Worm (Caenorhabditis elegans): ENCODE results near the gene F53B2.8.

Gene F53B2.8

ce11 chrIV:12549014-12549413 is 21.8 kb upstream of the F53B2.8 start:
- TF ChIP-seq klf-2 (GFP tag; conservative IDR thresholded peaks at IDR 0.05) (no peak), med-1 (GFP tag; optimal IDR thresholded peaks at IDR 0.05; ENCODE audit: insufficient read depth) (no peak), ztf-29 (GFP tag; IDR thresholded peaks at IDR 0.05) (no peak), ref-1 (GFP tag; conservative IDR thresholded peaks at IDR 0.05) (no peak), ztf-23 (GFP tag; IDR thresholded peaks at IDR 0.05) (no peak)

DNA sequence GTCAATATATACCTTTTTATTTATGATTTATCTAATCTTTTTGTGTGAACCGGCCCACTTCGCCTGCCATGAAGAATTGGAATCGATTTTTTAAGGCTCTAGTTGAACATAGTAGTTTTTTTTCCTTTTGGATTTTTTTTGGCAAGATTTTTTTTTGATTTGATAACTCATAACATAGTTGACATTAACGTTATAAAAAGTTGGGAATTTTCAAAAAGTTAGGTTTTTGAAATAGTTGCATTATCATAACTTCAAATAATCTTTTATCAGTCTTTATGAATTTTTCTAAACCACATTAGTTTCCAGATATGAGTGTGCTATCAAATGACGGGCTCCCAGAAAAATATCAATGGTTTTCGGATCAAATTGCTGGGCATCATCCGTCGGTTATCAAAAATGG is 20.6 kb upstream of the F53B2.8 start, which contains the start of gene ipmk-1:
Gene ipmk-1 (plus strand): TSS at position 301 of the 400 bp plus-strand sequence.
- no peak for TF ChIP-seq tab-1 (GFP tag; IDR thresholded peaks at IDR 0.05)
- TF ChIP-seq med-1 (GFP tag; optimal IDR thresholded peaks at IDR 0.05; ENCODE audit: insufficient read depth) = no peak
- no peak for TF ChIP-seq T22C8.4 (GFP tag; IDR thresholded peaks at IDR 0.05)
- no peak for TF ChIP-seq ztf-29 (GFP tag; IDR thresholded peaks at IDR 0.05)
- no peak for TF ChIP-seq klf-2 (GFP tag; conservative IDR thresholded peaks at IDR 0.05)
- no peak for TF ChIP-seq ref-1 (GFP tag; conservative IDR thresholded peaks at IDR 0.05)
- TF ChIP-seq cog-1 (tag; optimal IDR thresholded peaks at IDR 0.05) = no peak
- TF ChIP-seq flt-1 (GFP tag; IDR thresholded peaks at IDR 0.05) = no peak
- no peak for TF ChIP-seq ztf-23 (GFP tag; IDR thresholded peaks at IDR 0.05)

DNA sequence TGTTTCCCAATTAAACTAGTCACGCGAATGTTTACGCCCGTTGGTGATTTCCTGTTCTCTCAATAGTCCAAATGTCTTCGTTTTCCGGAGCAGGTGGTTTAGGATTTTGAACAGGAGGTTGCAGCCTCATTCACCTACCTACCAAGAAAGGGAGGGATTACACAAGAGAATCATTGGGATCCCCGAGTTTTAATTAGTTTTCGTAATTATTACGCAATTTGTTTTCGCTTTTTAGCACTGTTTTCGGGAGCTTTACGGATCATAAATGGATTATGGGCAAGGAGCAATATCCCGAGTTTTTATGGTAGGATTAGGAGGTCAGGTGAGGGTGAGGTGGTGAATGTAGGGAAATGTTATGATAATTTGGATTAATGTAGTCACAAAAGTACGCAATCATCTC is 18.7 kb upstream of the F53B2.8 start:
- no peak for TF ChIP-seq ref-1 (GFP tag; conservative IDR thresholded peaks at IDR 0.05)
- no peak for TF ChIP-seq klf-2 (GFP tag; conservative IDR thresholded peaks at IDR 0.05)
- no peak for TF ChIP-seq ztf-23 (GFP tag; IDR thresholded peaks at IDR 0.05)
- TF ChIP-seq flt-1 (GFP tag; IDR thresholded peaks at IDR 0.05) = no peak
- TF ChIP-seq ztf-29 (GFP tag; IDR thresholded peaks at IDR 0.05) = no peak
- TF ChIP-seq tab-1 (GFP tag; IDR thresholded peaks at IDR 0.05) = no peak
- no peak for TF ChIP-seq T22C8.4 (GFP tag; IDR thresholded peaks at IDR 0.05)
- TF ChIP-seq med-1 (GFP tag; optimal IDR thresholded peaks at IDR 0.05; ENCODE audit: insufficient read depth) = no peak
- no peak for TF ChIP-seq cog-1 (tag; optimal IDR thresholded peaks at IDR 0.05)

ce11 chrIV:12545393-12545792 is 18.2 kb upstream of the F53B2.8 start:
- TF ChIP-seq tab-1 (GFP tag; IDR thresholded peaks at IDR 0.05) (no peak), ztf-29 (GFP tag; IDR thresholded peaks at IDR 0.05) (no peak), klf-2 (GFP tag; conservative IDR thresholded peaks at IDR 0.05) (no peak), med-1 (GFP tag; optimal IDR thresholded peaks at IDR 0.05; ENCODE audit: insufficient read depth) (no peak), T22C8.4 (GFP tag; IDR thresholded peaks at IDR 0.05) (no peak), flt-1 (GFP tag; IDR thresholded peaks at IDR 0.05) (no peak), ztf-23 (GFP tag; IDR thresholded peaks at IDR 0.05) (no peak), ref-1 (GFP tag; conservative IDR thresholded peaks at IDR 0.05) (no peak), cog-1 (tag; optimal IDR thresholded peaks at IDR 0.05) (no peak)

- TF ChIP-seq T22C8.4 (GFP tag; IDR thresholded peaks at IDR 0.05) (no peak), flt-1 (GFP tag; IDR thresholded peaks at IDR 0.05) (0 out of 2 replicates have a peak, but pooled peaks have one; percentile 43)
These were observed 17.4 kb upstream of the F53B2.8 start for ce11 chrIV:12544624-12545023.

- TF ChIP-seq tab-1 (GFP tag; IDR thresholded peaks at IDR 0.05) (no peak), ref-1 (GFP tag; conservative IDR thresholded peaks at IDR 0.05) (no peak), med-1 (GFP tag; optimal IDR thresholded peaks at IDR 0.05; ENCODE audit: insufficient read depth) (no peak), T22C8.4 (GFP tag; IDR thresholded peaks at IDR 0.05) (no peak), klf-2 (GFP tag; conservative IDR thresholded peaks at IDR 0.05) (no peak), cog-1 (tag; optimal IDR thresholded peaks at IDR 0.05) (no peak), ztf-29 (GFP tag; IDR thresholded peaks at IDR 0.05) (no peak), ztf-23 (GFP tag; IDR thresholded peaks at IDR 0.05) (no peak), flt-1 (GFP tag; IDR thresholded peaks at IDR 0.05) (no peak)
These were observed 14.8 kb upstream of the F53B2.8 start, which contains the start of gene ham-1 for ce11 chrIV:12542011-12542410. TSS of gene ham-1 (plus strand) at chrIV:12542183.

DNA sequence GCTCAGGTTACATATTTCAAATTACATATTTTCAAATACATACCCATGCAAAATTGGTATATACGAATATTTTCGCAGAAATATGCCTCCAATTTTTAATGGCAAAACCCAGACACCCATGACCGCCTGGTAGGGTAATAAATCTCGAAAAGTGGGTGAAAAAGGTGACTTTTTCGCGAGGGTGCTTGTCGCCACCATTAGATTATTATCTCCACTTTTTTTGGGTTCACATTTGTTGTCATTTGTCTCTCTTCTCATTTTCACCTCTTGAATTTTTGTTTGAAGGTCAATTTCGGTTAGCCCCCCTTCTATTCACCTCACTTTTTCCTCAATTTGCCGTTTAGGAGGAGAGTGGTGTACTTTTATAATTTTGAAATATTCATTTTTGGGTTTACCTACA is 13.0 kb upstream of the F53B2.8 start:
- TF ChIP-seq ref-1 (GFP tag; conservative IDR thresholded peaks at IDR 0.05) = no peak
- no peak for TF ChIP-seq ztf-23 (GFP tag; IDR thresholded peaks at IDR 0.05)
- no peak for TF ChIP-seq tab-1 (GFP tag; IDR thresholded peaks at IDR 0.05)
- TF ChIP-seq med-1 (GFP tag; optimal IDR thresholded peaks at IDR 0.05; ENCODE audit: insufficient read depth) = no peak
- TF ChIP-seq klf-2 (GFP tag; conservative IDR thresholded peaks at IDR 0.05) = no peak
- no peak for TF ChIP-seq T22C8.4 (GFP tag; IDR thresholded peaks at IDR 0.05)
- TF ChIP-seq cog-1 (tag; optimal IDR thresholded peaks at IDR 0.05) = no peak
- no peak for TF ChIP-seq flt-1 (GFP tag; IDR thresholded peaks at IDR 0.05)
- no peak for TF ChIP-seq ztf-29 (GFP tag; IDR thresholded peaks at IDR 0.05)

DNA sequence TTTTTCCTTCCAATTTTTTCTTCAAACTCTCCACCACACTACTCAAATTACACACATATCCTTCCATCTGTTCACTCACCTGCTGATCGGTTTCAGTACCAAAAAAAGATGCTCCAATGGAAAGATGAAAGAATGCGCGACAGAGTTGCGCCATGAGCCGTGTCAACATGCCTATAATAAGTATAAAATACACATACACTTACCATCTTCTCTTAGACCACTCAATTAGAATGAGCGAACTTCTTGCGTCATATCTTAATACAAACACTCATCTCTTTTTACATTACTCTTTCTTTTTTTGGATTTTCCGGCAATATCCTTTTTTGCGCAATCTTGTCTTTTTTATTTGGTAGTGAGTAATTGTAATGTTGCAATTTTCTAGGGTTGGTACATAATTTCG is 10.5 kb upstream of the F53B2.8 start:
- no peak for TF ChIP-seq tab-1 (GFP tag; IDR thresholded peaks at IDR 0.05)

ce11 chrIV:12536358-12536757 is 9.2 kb upstream of the F53B2.8 start:
- TF ChIP-seq med-1 (GFP tag; optimal IDR thresholded peaks at IDR 0.05; ENCODE audit: insufficient read depth) (no peak), T22C8.4 (GFP tag; IDR thresholded peaks at IDR 0.05) (no peak), tab-1 (GFP tag; IDR thresholded peaks at IDR 0.05) (no peak), ztf-23 (GFP tag; IDR thresholded peaks at IDR 0.05) (no peak), klf-2 (GFP tag; conservative IDR thresholded peaks at IDR 0.05) (no peak), ztf-29 (GFP tag; IDR thresholded peaks at IDR 0.05) (no peak), flt-1 (GFP tag; IDR thresholded peaks at IDR 0.05) (no peak), ref-1 (GFP tag; conservative IDR thresholded peaks at IDR 0.05) (no peak), cog-1 (tag; optimal IDR thresholded peaks at IDR 0.05) (no peak)

- TF ChIP-seq ztf-23 (GFP tag; IDR thresholded peaks at IDR 0.05) (no peak), cog-1 (tag; optimal IDR thresholded peaks at IDR 0.05) (no peak), tab-1 (GFP tag; IDR thresholded peaks at IDR 0.05) (no peak), med-1 (GFP tag; optimal IDR thresholded peaks at IDR 0.05; ENCODE audit: insufficient read depth) (no peak), ref-1 (GFP tag; conservative IDR thresholded peaks at IDR 0.05) (no peak), ztf-29 (GFP tag; IDR thresholded peaks at IDR 0.05) (no peak), klf-2 (GFP tag; conservative IDR thresholded peaks at IDR 0.05) (no peak), flt-1 (GFP tag; IDR thresholded peaks at IDR 0.05) (no peak)
These were observed 4.3 kb upstream of the F53B2.8 start for ce11 chrIV:12531464-12531863.

Data from whole organism, midembryonic.